Fruit fly (Drosophila melanogaster) whole organism, embryonic: ENCODE measurements around the gene CG15142.

Experiments
- Atf-2 ChIP-seq: fragments of 200-800 bp; sonication (Bioruptor generic); optimal IDR thresholded peaks from 2 replicates; lab custom pipeline; 2016; ENCODE audit warnings: missing biosample characterization, missing genetic modification characterization
- BEAF-32 ChIP-seq: fragments of 200-800 bp; sonication (Bioruptor generic); optimal IDR thresholded peaks from 3 replicates; lab custom pipeline; 2017; ENCODE audit warnings: missing biosample characterization, missing genetic modification characterization, mild to moderate bottlenecking, moderate library complexity, missing genetic modification reagents
- Bgb ChIP-seq: fragments of 200-800 bp; sonication (Bioruptor generic); IDR thresholded peaks from 2 replicates; pipeline ENCODE4 v1.3.6; 2022; ENCODE audit warnings: missing biosample characterization, missing genetic modification characterization; ENCODE audit not compliant: partially characterized antibody
- CG10147 ChIP-seq: fragments of 200-800 bp; sonication (Bioruptor generic); optimal IDR thresholded peaks from 2 replicates; lab custom pipeline; 2019; ENCODE audit warnings: missing biosample characterization, mild to moderate bottlenecking, missing genetic modification characterization, moderate library complexity
- CG10366 ChIP-seq: fragments of 200-800 bp; sonication (Bioruptor generic); IDR thresholded peaks from 2 replicates; pipeline ENCODE4 v1.3.6; 2022; ENCODE audit warnings: missing biosample characterization, missing genetic modification characterization
- CG10565 ChIP-seq: fragments of 200-800 bp; sonication (Bioruptor generic); optimal IDR thresholded peaks from 3 replicates; lab custom pipeline; 2016; ENCODE audit warnings: missing biosample characterization, mild to moderate bottlenecking, missing genetic modification characterization
- CG11093 ChIP-seq: fragments of 200-800 bp; sonication (Bioruptor generic); IDR thresholded peaks from 3 replicates; pipeline ENCODE4 v1.3.6; 2022; ENCODE audit warnings: missing biosample characterization, missing genetic modification characterization
- CG11504 ChIP-seq: fragments of 200-800 bp; sonication (Bioruptor generic); optimal IDR thresholded peaks from 3 replicates; lab custom pipeline; 2019; ENCODE audit warnings: missing biosample characterization, mild to moderate bottlenecking, missing genetic modification characterization, moderate library complexity
- CG11560 ChIP-seq: fragments of 200-800 bp; sonication (Bioruptor generic); IDR thresholded peaks from 3 replicates; pipeline ENCODE4 v1.3.6; 2022; ENCODE audit warnings: missing biosample characterization, missing genetic modification characterization
- CG11695 ChIP-seq: fragments of 200-800 bp; sonication (Bioruptor generic); IDR thresholded peaks from 3 replicates; pipeline ENCODE4 v1.3.6; 2022; ENCODE audit warnings: missing biosample characterization, missing genetic modification characterization
- CG13123 ChIP-seq: fragments of 200-800 bp; sonication (Bioruptor generic); optimal IDR thresholded peaks from 2 replicates; lab custom pipeline; 2016; ENCODE audit warnings: missing biosample characterization, missing genetic modification characterization
- CG13624 ChIP-seq: fragments of 200-800 bp; sonication (Bioruptor generic); optimal IDR thresholded peaks from 2 replicates; lab custom pipeline; 2016; ENCODE audit warnings: missing biosample characterization, missing genetic modification characterization
- CG14441 ChIP-seq: fragments of 200-800 bp; sonication (Bioruptor generic); IDR thresholded peaks from 2 replicates; pipeline ENCODE4 v1.3.6; 2022; ENCODE audit warnings: missing biosample characterization, missing genetic modification characterization
- CG17802 ChIP-seq: fragments of 200-800 bp; sonication (Bioruptor generic); optimal IDR thresholded peaks from 2 replicates; lab custom pipeline; 2018; ENCODE audit warnings: missing biosample characterization, mild to moderate bottlenecking, missing genetic modification characterization, moderate library complexity
- CG2199 ChIP-seq: fragments of 200-800 bp; sonication (Bioruptor generic); IDR thresholded peaks from 3 replicates; pipeline ENCODE4 v1.3.6; 2022; ENCODE audit warnings: missing biosample characterization, missing genetic modification characterization
- CG2875 ChIP-seq: fragments of 200-800 bp; sonication (Bioruptor generic); optimal IDR thresholded peaks from 2 replicates; lab custom pipeline; 2017; ENCODE audit warnings: missing biosample characterization, mild to moderate bottlenecking, missing genetic modification characterization, missing genetic modification reagents
- CG2889 ChIP-seq: fragments of 200-800 bp; sonication (Bioruptor generic); IDR thresholded peaks from 3 replicates; pipeline ENCODE4 v1.3.6; 2022; ENCODE audit warnings: missing biosample characterization, missing genetic modification characterization
- CG4404 ChIP-seq: fragments of 200-800 bp; sonication (Bioruptor generic); IDR thresholded peaks from 2 replicates; pipeline ENCODE4 v1.3.6; 2022; ENCODE audit warnings: missing biosample characterization, missing genetic modification characterization
- CG6765 ChIP-seq: fragments of 200-800 bp; sonication (Bioruptor generic); optimal IDR thresholded peaks from 3 replicates; lab custom pipeline; 2017; ENCODE audit warnings: missing biosample characterization, mild to moderate bottlenecking, missing genetic modification characterization
- CG7357 ChIP-seq: fragments of 200-800 bp; sonication (Bioruptor generic); IDR thresholded peaks from 3 replicates; pipeline ENCODE4 v1.3.6; 2022; ENCODE audit warnings: missing biosample characterization, missing genetic modification characterization
- CG7928 ChIP-seq: fragments of 200-800 bp; sonication (Bioruptor generic); optimal IDR thresholded peaks from 2 replicates; lab custom pipeline; 2017; ENCODE audit warnings: missing biosample characterization, mild to moderate bottlenecking, missing genetic modification characterization
- CG8944 ChIP-seq: fragments of 200-800 bp; sonication (Bioruptor generic); optimal IDR thresholded peaks from 3 replicates; lab custom pipeline; 2016; ENCODE audit warnings: missing biosample characterization, missing genetic modification characterization
- D ChIP-seq, 2 experiments: fragments of 200-800 bp in 1 of 2; fragments of >200 bp in 1 of 2; sonication (Bioruptor generic) in 1 of 2; optimal IDR thresholded peaks; 2 replicates in 1 of 2; 3 replicates in 1 of 2; lab custom pipeline; 2017; ENCODE audit warnings: mild to moderate bottlenecking in 1 of 2, missing biosample characterization in 1 of 2, missing genetic modification characterization in 1 of 2, missing genetic modification reagents in 1 of 2
- Doc3 ChIP-seq: fragments of 200-800 bp; sonication (Bioruptor generic); IDR thresholded peaks from 3 replicates; pipeline ENCODE4 v1.3.6; 2022; ENCODE audit warnings: missing biosample characterization, missing genetic modification characterization; ENCODE audit not compliant: partially characterized antibody
- Elba2 ChIP-seq: fragments of 200-800 bp; sonication (Bioruptor generic); optimal IDR thresholded peaks from 3 replicates; lab custom pipeline; 2016; ENCODE audit warnings: missing biosample characterization, missing genetic modification characterization
- Fer3 ChIP-seq: fragments of 200-800 bp; sonication (Bioruptor generic); optimal IDR thresholded peaks from 2 replicates; lab custom pipeline; 2018; ENCODE audit warnings: missing biosample characterization, mild to moderate bottlenecking, missing genetic modification characterization, moderate library complexity
- Lpt ChIP-seq: fragments of >200 bp; optimal IDR thresholded peaks from 2 replicates; lab custom pipeline; 2018; ENCODE audit warnings: missing biosample characterization, missing genetic modification characterization
- Max ChIP-seq: fragments of 200-800 bp; sonication (Bioruptor generic); optimal IDR thresholded peaks from 2 replicates; lab custom pipeline; 2016; ENCODE audit warnings: missing biosample characterization, mild to moderate bottlenecking, missing genetic modification characterization
- Myb ChIP-seq: fragments of 200-800 bp; sonication (Bioruptor generic); optimal IDR thresholded peaks from 2 replicates; lab custom pipeline; 2016; ENCODE audit warnings: missing biosample characterization, missing genetic modification characterization
- Trl ChIP-seq, 3 experiments: fragments of >200 bp in 2 of 3; fragments of 200-800 bp in 1 of 3; sonication (Bioruptor generic) in 1 of 3; optimal IDR thresholded peaks; 2 replicates in 1 of 3; 3 replicates in 2 of 3; lab custom pipeline; 2016 to 2017; ENCODE audit warnings: missing biosample characterization in 1 of 3, missing genetic modification characterization in 1 of 3
- Vsx1 ChIP-seq: fragments of 200-800 bp; sonication (Bioruptor generic); optimal IDR thresholded peaks from 2 replicates; lab custom pipeline; 2017; ENCODE audit warnings: missing biosample characterization, mild to moderate bottlenecking, missing genetic modification characterization, missing genetic modification reagents
- bigmax ChIP-seq: fragments of 200-800 bp; sonication (Bioruptor generic); optimal IDR thresholded peaks from 2 replicates; lab custom pipeline; 2018; ENCODE audit warnings: missing biosample characterization, mild to moderate bottlenecking, missing genetic modification characterization
- btn ChIP-seq: fragments of 200-800 bp; sonication (Bioruptor generic); optimal IDR thresholded peaks from 2 replicates; lab custom pipeline; 2016; ENCODE audit warnings: missing biosample characterization, missing genetic modification characterization
- corto ChIP-seq: fragments of 200-800 bp; sonication (Bioruptor generic); optimal IDR thresholded peaks from 2 replicates; lab custom pipeline; 2016; ENCODE audit warnings: missing biosample characterization, mild to moderate bottlenecking, missing genetic modification characterization, moderate library complexity
- dysf ChIP-seq: fragments of 200-800 bp; sonication (Bioruptor generic); IDR thresholded peaks from 3 replicates; pipeline ENCODE4 v1.3.6; 2022; ENCODE audit warnings: missing biosample characterization, missing genetic modification characterization
- en ChIP-seq: fragments of 200-800 bp; sonication (Bioruptor generic); optimal IDR thresholded peaks from 2 replicates; lab custom pipeline; 2016; ENCODE audit warnings: missing biosample characterization, missing genetic modification characterization
- ham ChIP-seq: fragments of 200-800 bp; sonication (Bioruptor generic); IDR thresholded peaks from 2 replicates; pipeline ENCODE4 v1.3.6; 2022; ENCODE audit warnings: missing biosample characterization, missing genetic modification characterization
- hbn ChIP-seq: fragments of 200-800 bp; sonication (Bioruptor generic); IDR thresholded peaks from 2 replicates; pipeline ENCODE4 v1.3.6; 2022; ENCODE audit warnings: missing biosample characterization, missing genetic modification characterization; ENCODE audit not compliant: partially characterized antibody
- nau ChIP-seq: fragments of 200-800 bp; sonication (Bioruptor generic); optimal IDR thresholded peaks from 3 replicates; lab custom pipeline; 2017; ENCODE audit warnings: missing biosample characterization, mild to moderate bottlenecking, missing genetic modification characterization, missing genetic modification reagents
- otp ChIP-seq: fragments of 200-800 bp; sonication (Bioruptor generic); IDR thresholded peaks from 3 replicates; pipeline ENCODE4, ENCODE4 v1.3.6; 2022; ENCODE audit warnings: missing biosample characterization, missing genetic modification characterization
- pnt ChIP-seq: fragments of 200-800 bp; sonication (Bioruptor generic); optimal IDR thresholded peaks from 3 replicates; lab custom pipeline; 2016; ENCODE audit warnings: missing biosample characterization, missing genetic modification characterization
- psq ChIP-seq: fragments of 200-800 bp; sonication (Bioruptor generic); optimal IDR thresholded peaks from 2 replicates; lab custom pipeline; 2017; ENCODE audit warnings: missing biosample characterization, missing genetic modification characterization
- sisA ChIP-seq: fragments of 200-800 bp; sonication (Bioruptor generic); IDR thresholded peaks from 2 replicates; pipeline ENCODE4 v1.3.6; 2022; ENCODE audit warnings: missing biosample characterization, missing genetic modification characterization
- slp2 ChIP-seq: fragments of 200-800 bp; sonication (Bioruptor generic); optimal IDR thresholded peaks from 2 replicates; lab custom pipeline; 2016; ENCODE audit warnings: missing biosample characterization, missing genetic modification characterization
- tin ChIP-seq: fragments of 200-800 bp; sonication (Bioruptor generic); optimal IDR thresholded peaks from 3 replicates; lab custom pipeline; 2016; ENCODE audit warnings: missing biosample characterization, missing genetic modification characterization
- tio ChIP-seq: fragments of 200-800 bp; sonication (Bioruptor generic); optimal IDR thresholded peaks from 2 replicates; lab custom pipeline; 2017; ENCODE audit warnings: missing biosample characterization, missing genetic modification characterization, inconsistent platforms
- tll ChIP-seq, 2 experiments: fragments of 200-800 bp in 1 of 2; fragments of >200 bp in 1 of 2; sonication (Bioruptor generic) in 1 of 2; optimal IDR thresholded peaks; 2 replicates each; lab custom pipeline; 2017 to 2019; ENCODE audit warnings: missing biosample characterization in 2 of 2, missing genetic modification characterization in 2 of 2, mild to moderate bottlenecking in 1 of 2, moderate library complexity in 1 of 2
- unpg ChIP-seq: fragments of 200-800 bp; sonication (Bioruptor generic); optimal IDR thresholded peaks from 3 replicates; lab custom pipeline; 2018; ENCODE audit warnings: missing biosample characterization, mild to moderate bottlenecking, missing genetic modification characterization, moderate library complexity

CG15142 gene

DNA sequence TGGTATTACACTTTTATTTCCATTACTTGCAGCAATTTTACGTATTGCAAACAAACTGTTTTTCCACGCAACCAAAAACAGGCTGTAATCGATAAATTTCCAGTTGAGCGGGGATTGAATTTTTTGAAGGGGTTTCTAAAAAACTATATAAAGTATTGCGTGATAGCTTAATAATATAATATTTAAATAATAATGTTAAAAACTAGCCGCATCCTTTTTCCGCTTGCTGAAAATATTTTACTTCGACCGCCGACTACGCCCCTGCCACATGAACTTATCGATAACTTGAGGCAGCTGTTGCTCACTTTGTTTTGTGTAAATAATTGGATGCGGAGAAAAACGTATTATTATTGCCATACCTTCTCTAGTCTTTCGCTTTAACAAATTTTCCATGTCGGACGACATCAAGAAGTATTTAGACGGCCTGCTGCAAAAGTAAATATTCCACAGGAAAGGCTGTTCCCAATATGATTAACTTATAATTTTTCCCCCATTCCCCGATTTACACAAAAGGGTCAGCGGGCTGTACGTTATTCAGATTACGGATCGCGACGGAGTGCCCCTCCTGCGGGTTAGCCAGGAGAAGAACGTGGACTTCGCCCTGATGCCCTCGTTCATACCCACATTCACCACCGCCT lies 17.6 kb downstream of the CG15142 start, which contains the start of the genes fws and Lamtor3 (continued):
- TF ChIP-seq CG6765 (peak; percentile 91), psq (GFP tag; lab: Kevin White, UChicago) (peak; percentile 95), CG7357 (GFP tag; lab: Robert Waterston, UW) (peak; percentile 97), tll (GFP tag; optimal IDR thresholded peaks at IDR 0.05; lab: Kevin White, UChicago) (peak in 1 of 2 experiments; percentile 38), CG11504 (tag; lab: Kevin White, UChicago) (peak; percentile 95), CG2875 (GFP tag; lab: Kevin White, UChicago) (peak; percentile 98), hbn (GFP tag; lab: Robert Waterston, UW) (peak; percentile 27; the same call in 1 of the 2 replicates), CG2889 (GFP tag; lab: Robert Waterston, UW) (peak; percentile 99), nau (GFP tag; lab: Kevin White, UChicago) (peak; percentile 96), Trl (optimal IDR thresholded peaks at IDR 0.05; lab: Kevin White, UChicago) (no peak), Trl (GFP tag; optimal IDR thresholded peaks at IDR 0.05; lab: Kevin White, UChicago) (peak; percentile 77), Myb (GFP tag; lab: Kevin White, UChicago) (peak; percentile 70), D (optimal IDR thresholded peaks at IDR 0.05; lab: Kevin White, UChicago) (no peak), D (GFP tag; optimal IDR thresholded peaks at IDR 0.05; lab: Kevin White, UChicago) (peak; percentile 96), Max (GFP tag; lab: Kevin White, UChicago) (peak; percentile 92), CG11560 (tag; lab: Robert Waterston, UW) (peak; percentile 92), tio (GFP tag; lab: Kevin White, UChicago) (peak; percentile 94), Elba2 (GFP tag; lab: Kevin White, UChicago) (peak; percentile 75), en (peak; percentile 31), CG7928 (GFP tag; lab: Kevin White, UChicago) (peak; percentile 83), Vsx1 (GFP tag; lab: Kevin White, UChicago) (peak; percentile 95), Lpt (GFP tag; lab: Kevin White, UChicago) (no peak), pnt (GFP tag; lab: Kevin White, UChicago) (peak; percentile 42), btn (GFP tag; lab: Kevin White, UChicago) (peak; percentile 30), bigmax (GFP tag; lab: Kevin White, UChicago) (peak; percentile 75), CG13624 (GFP tag; lab: Kevin White, UChicago) (peak; percentile 85), corto (peak; percentile 91), CG10565 (peak; percentile 74), CG11093 (GFP tag; lab: Robert Waterston, UW) (peak; percentile 99), Doc3 (GFP tag; lab: Robert Waterston, UW) (peak; percentile 53; the same call in 2 of the 3 replicates), unpg (GFP tag; lab: Kevin White, UChicago) (peak; percentile 99), CG14441 (GFP tag; lab: Robert Waterston, UW) (peak; percentile 100), Atf-2 (GFP tag; lab: Kevin White, UChicago) (peak; percentile 68), sisA (GFP tag; lab: Robert Waterston, UW) (peak; percentile 98), Fer3 (tag; lab: Kevin White, UChicago) (peak; percentile 99), CG11695 (peak; percentile 99), tin (GFP tag; lab: Kevin White, UChicago) (peak; percentile 95), dysf (GFP tag; lab: Robert Waterston, UW) (peak; percentile 99), CG17802 (tag; lab: Kevin White, UChicago) (peak; percentile 93), CG2199 (GFP tag; lab: Robert Waterston, UW) (peak; percentile 99), ham (GFP tag; lab: Robert Waterston, UW) (peak; percentile 96), slp2 (GFP tag; lab: Kevin White, UChicago) (peak; percentile 85), CG10147 (GFP tag; lab: Kevin White, UChicago) (peak; percentile 96), CG10366 (GFP tag; lab: Robert Waterston, UW) (peak; percentile 99), Bgb (peak; percentile 47), CG13123 (GFP tag; lab: Kevin White, UChicago) (peak; percentile 88), otp (GFP tag; lab: Robert Waterston, UW) (peak; percentile 98), CG8944 (peak; percentile 75), BEAF-32 (peak; percentile 51), CG4404 (GFP tag; lab: Robert Waterston, UW) (peak; percentile 99)
